Worm (Caenorhabditis elegans) whole organism, L1 larva: ENCODE results near the gene abcf-2.

Experiments
- C16A3.4 ChIP-seq: fragments of 150-350 bp; optimal IDR thresholded peaks from 2 replicates; lab custom pipeline; 2014; ENCODE audit warnings: missing biosample characterization, missing genetic modification characterization
- F16B12.6 ChIP-seq: fragments of 150-350 bp; optimal IDR thresholded peaks from 2 replicates; lab custom pipeline; 2014; ENCODE audit warnings: missing biosample characterization, missing genetic modification characterization
- Y116A8C.19 ChIP-seq: sonication (generic microtip); optimal IDR thresholded peaks from 2 replicates; lab custom pipeline; 2016; ENCODE audit warnings: missing compliant biosample characterization, missing genetic modification characterization, borderline replicate concordance
- blmp-1 ChIP-seq: fragments of 150-350 bp; optimal IDR thresholded peaks from 2 replicates; lab custom pipeline; 2014; ENCODE audit warnings: missing biosample characterization, missing genetic modification characterization
- ceh-82 ChIP-seq, 3 experiments: fragments of 150-350 bp in 1 of 3; sonication (generic microtip) in 2 of 3; optimal IDR thresholded peaks; 2 replicates each; lab custom pipeline; 2014 to 2017; ENCODE audit warnings: missing biosample characterization in 3 of 3, missing genetic modification characterization in 3 of 3
- ces-1 ChIP-seq: fragments of 150-350 bp; optimal IDR thresholded peaks from 2 replicates; lab custom pipeline; 2014; ENCODE audit warnings: missing biosample characterization, missing genetic modification reagents, missing genetic modification characterization
- dpl-1 ChIP-seq, 3 experiments: fragments of 150-350 bp in 2 of 3; sonication (generic microtip) in 1 of 3; optimal IDR thresholded peaks; 2 replicates each; lab custom pipeline; 2014 to 2017; ENCODE audit warnings: missing biosample characterization in 3 of 3, missing genetic modification characterization in 3 of 3, missing genetic modification reagents in 3 of 3
- dsc-1 ChIP-seq: sonication (generic microtip); optimal IDR thresholded peaks from 2 replicates; lab custom pipeline; 2016; ENCODE audit warnings: mild to moderate bottlenecking, missing genetic modification characterization, missing compliant biosample characterization
- efl-1 ChIP-seq, 4 experiments: fragments of 150-350 bp; optimal IDR thresholded peaks in 3 of 4; peaks in 1 of 4; 1 replicate in 1 of 4; 2 replicates in 3 of 4; lab custom pipeline; 2014; ENCODE audit warnings: missing biosample characterization in 2 of 4, missing genetic modification characterization in 2 of 4, missing genetic modification reagents in 2 of 4
- egl-13 ChIP-seq: sonication (generic microtip); optimal IDR thresholded peaks from 2 replicates; lab custom pipeline; 2016; ENCODE audit warnings: missing genotype, missing genetic modification reagents, missing genetic modification characterization, missing compliant biosample characterization
- egl-27 ChIP-seq, 2 experiments: fragments of 150-350 bp in 1 of 2; sonication (generic microtip); optimal IDR thresholded peaks; 3 replicates each; lab custom pipeline; 2017 to 2018; ENCODE audit warnings: missing biosample characterization in 2 of 2, missing genetic modification characterization in 2 of 2, missing genetic modification reagents in 2 of 2
- elt-2 ChIP-seq: sonication (generic microtip); optimal IDR thresholded peaks from 2 replicates; lab custom pipeline; 2016; ENCODE audit warnings: missing genetic modification characterization, mild to moderate bottlenecking, inconsistent platforms, missing compliant biosample characterization, missing genetic modification reagents
- fkh-4 ChIP-seq: sonication (generic microtip); optimal IDR thresholded peaks from 2 replicates; lab custom pipeline; 2016; ENCODE audit warnings: missing compliant biosample characterization, missing genetic modification characterization, borderline replicate concordance
- irx-1 ChIP-seq: sonication (generic microtip); optimal IDR thresholded peaks from 2 replicates; lab custom pipeline; 2016; ENCODE audit warnings: missing genetic modification characterization, missing compliant biosample characterization
- jun-1 ChIP-seq: fragments of 150-350 bp; optimal IDR thresholded peaks from 2 replicates; lab custom pipeline; 2014; ENCODE audit warnings: missing biosample characterization, missing genetic modification reagents, missing genetic modification characterization
- lin-13 ChIP-seq: fragments of 150-350 bp; optimal IDR thresholded peaks from 2 replicates; lab custom pipeline; 2014; ENCODE audit warnings: missing biosample characterization, missing genetic modification reagents, missing genetic modification characterization
- lin-35 ChIP-seq, 2 experiments: fragments of 150-350 bp; optimal IDR thresholded peaks; 2 replicates each; lab custom pipeline; 2014; ENCODE audit warnings: missing biosample characterization in 2 of 2, missing genetic modification characterization in 2 of 2, missing genetic modification reagents in 2 of 2
- lin-39 ChIP-seq: fragments of 150-350 bp; optimal IDR thresholded peaks from 2 replicates; lab custom pipeline; 2014; ENCODE audit warnings: missing biosample characterization, missing genetic modification reagents, missing genetic modification characterization
- lir-3 ChIP-seq: sonication (generic microtip); optimal IDR thresholded peaks from 2 replicates; lab custom pipeline; 2016; ENCODE audit warnings: mild to moderate bottlenecking, missing genetic modification characterization, moderate library complexity, missing compliant biosample characterization; ENCODE audit not compliant: poor library complexity
- lsy-2 ChIP-seq, 2 experiments: fragments of 150-350 bp; optimal IDR thresholded peaks; 2 replicates each; lab custom pipeline; 2014; ENCODE audit warnings: missing biosample characterization in 2 of 2, missing genetic modification characterization in 2 of 2
- mab-9 ChIP-seq: fragments of 200-800 bp; sonication (Bioruptor generic); IDR thresholded peaks from 2 replicates; pipeline ENCODE4 v1.3.6; 2022; ENCODE audit warnings: missing genetic modification reagents, missing genetic modification characterization, missing compliant biosample characterization
- mdl-1 ChIP-seq, 2 experiments: fragments of 150-350 bp; optimal IDR thresholded peaks; 2 replicates each; lab custom pipeline; 2014 to 2017; ENCODE audit warnings: missing biosample characterization in 2 of 2, missing genetic modification characterization in 2 of 2, inconsistent platforms in 1 of 2
- mep-1 ChIP-seq: fragments of 150-350 bp; optimal IDR thresholded peaks from 2 replicates; lab custom pipeline; 2014; ENCODE audit warnings: missing biosample characterization, missing genetic modification characterization
- nhr-11 ChIP-seq: fragments of 150-350 bp; optimal IDR thresholded peaks from 2 replicates; lab custom pipeline; 2014; ENCODE audit warnings: missing biosample characterization, missing genetic modification characterization
- nhr-20 ChIP-seq: sonication (generic microtip); optimal IDR thresholded peaks from 2 replicates; lab custom pipeline; 2016; ENCODE audit warnings: mild to moderate bottlenecking, missing genetic modification characterization, missing compliant biosample characterization
- nhr-28 ChIP-seq: fragments of 150-350 bp; optimal IDR thresholded peaks from 2 replicates; lab custom pipeline; 2014; ENCODE audit warnings: missing biosample characterization, missing genetic modification characterization
- nhr-47 ChIP-seq: sonication (generic microtip); optimal IDR thresholded peaks from 2 replicates; lab custom pipeline; 2016; ENCODE audit warnings: mild to moderate bottlenecking, missing genetic modification characterization, moderate library complexity, missing compliant biosample characterization
- nhr-71 ChIP-seq: sonication (generic microtip); optimal IDR thresholded peaks from 2 replicates; lab custom pipeline; 2016; ENCODE audit warnings: mild to moderate bottlenecking, missing genetic modification characterization, moderate library complexity, missing compliant biosample characterization
- nhr-77 ChIP-seq: fragments of 150-350 bp; optimal IDR thresholded peaks from 2 replicates; lab custom pipeline; 2014; ENCODE audit warnings: missing biosample characterization, missing genetic modification characterization
- nhr-85 ChIP-seq: sonication (generic microtip); peaks from one replicate; lab custom pipeline; 2016; ENCODE audit warnings: missing genetic modification characterization, inconsistent platforms, missing compliant biosample characterization
- nhr-90 ChIP-seq: sonication (generic microtip); optimal IDR thresholded peaks from 2 replicates; lab custom pipeline; 2016; ENCODE audit warnings: mild to moderate bottlenecking, missing genetic modification characterization, missing compliant biosample characterization; ENCODE audit not compliant: poor library complexity
- pqm-1 ChIP-seq: sonication (generic microtip); optimal IDR thresholded peaks from 3 replicates; lab custom pipeline; 2017; ENCODE audit warnings: missing biosample characterization, missing genetic modification characterization
- snu-23 ChIP-seq: sonication (generic microtip); optimal IDR thresholded peaks from 2 replicates; lab custom pipeline; 2016; ENCODE audit warnings: missing genetic modification characterization, missing compliant biosample characterization
- sox-4 ChIP-seq: sonication (generic microtip); optimal IDR thresholded peaks from 2 replicates; lab custom pipeline; 2016; ENCODE audit warnings: missing genetic modification characterization, missing compliant biosample characterization
- swsn-7 ChIP-seq: sonication (generic microtip); optimal IDR thresholded peaks from 2 replicates; lab custom pipeline; 2016; ENCODE audit warnings: missing genetic modification characterization, missing compliant biosample characterization
- xbp-1 ChIP-seq: sonication (generic microtip); optimal IDR thresholded peaks from 2 replicates; lab custom pipeline; 2016; ENCODE audit warnings: missing genetic modification characterization, missing compliant biosample characterization
- ztf-4 ChIP-seq: fragments of 150-350 bp; optimal IDR thresholded peaks from 2 replicates; lab custom pipeline; 2014; ENCODE audit warnings: missing biosample characterization, missing genetic modification characterization

abcf-2 gene

ce11 chrIII:13429668-13430067 is 32.4 kb downstream of the abcf-2 start, which contains the start of gene bli-5:
bli-5 (minus strand) TSS chrIII:13429768.
- TF ChIP-seq ces-1 (GFP tag; lab: Kevin White, UChicago) = no peak
- no peak for TF ChIP-seq elt-2 (tag; lab: Kevin White, UChicago)
- no peak for TF ChIP-seq nhr-11
- TF ChIP-seq nhr-20 (tag; lab: Kevin White, UChicago) = no peak
- TF ChIP-seq lir-3 (tag; lab: Kevin White, UChicago) = no peak
- no peak for TF ChIP-seq lin-35 (GFP tag; optimal IDR thresholded peaks at IDR 0.05; lab: Kevin White, UChicago)
- no peak for TF ChIP-seq xbp-1
- TF ChIP-seq nhr-77 (tag; lab: Kevin White, UChicago) = no peak
- TF ChIP-seq dsc-1 (tag; lab: Kevin White, UChicago) = no peak
- TF ChIP-seq, all 84 proteins: peak for 0

- no peak for TF ChIP-seq nhr-28 (tag; lab: Kevin White, UChicago)
- TF ChIP-seq egl-13 (tag; lab: Kevin White, UChicago) = no peak
- no peak for TF ChIP-seq nhr-20 (tag; lab: Kevin White, UChicago)
- no peak for TF ChIP-seq C16A3.4 (tag; lab: Kevin White, UChicago)
- no peak for TF ChIP-seq ceh-82 (tag; optimal IDR thresholded peaks at IDR 0.05; lab: Kevin White, UChicago)
- no peak for TF ChIP-seq mab-9 (GFP tag; lab: Robert Waterston, UW)
- no peak for TF ChIP-seq nhr-85
- no peak for TF ChIP-seq jun-1 (tag; lab: Kevin White, UChicago)
- no peak for TF ChIP-seq ces-1 (GFP tag; lab: Kevin White, UChicago)
- TF ChIP-seq ztf-4 (tag; lab: Kevin White, UChicago) = no peak
- no peak for TF ChIP-seq elt-2 (tag; lab: Kevin White, UChicago)
- TF ChIP-seq lin-39 (tag; lab: Kevin White, UChicago) = no peak
- no peak for TF ChIP-seq dpl-1 (GFP tag; optimal IDR thresholded peaks at IDR 0.05; lab: Kevin White, UChicago)
- TF ChIP-seq fkh-4 (tag; lab: Kevin White, UChicago) = no peak
Measured at ce11 chrIII:13427817-13428216, 34.2 kb downstream of the abcf-2 start.

DNA sequence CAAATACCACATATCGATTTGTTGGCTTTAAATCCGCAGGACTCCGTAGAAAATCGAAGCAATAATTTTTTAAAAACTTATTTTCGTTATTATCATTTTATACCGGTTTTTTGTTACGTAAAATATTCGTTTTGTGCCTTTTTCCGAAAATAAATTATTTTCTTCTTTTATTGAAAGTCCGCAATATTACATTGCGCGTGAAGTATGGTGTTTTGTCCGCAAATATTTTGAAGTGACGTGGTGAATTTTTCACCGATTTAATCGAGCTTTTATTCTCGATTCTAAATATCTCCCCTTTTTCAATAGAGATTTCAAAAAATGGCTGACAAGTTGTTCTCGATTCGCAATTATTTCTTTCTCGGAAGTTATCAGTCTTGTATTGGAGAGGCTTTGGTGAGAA is 36.0 kb downstream of the abcf-2 start, which contains the start of gene cope-1:
TSS of gene cope-1 (plus strand) at position 229 of the 400 bp plus-strand sequence.
- TF ChIP-seq mdl-1 (tag; optimal IDR thresholded peaks at IDR 0.05; lab: Kevin White, UChicago) = no peak
- TF ChIP-seq snu-23 = peak; percentile 44
- TF ChIP-seq sox-4 (tag; lab: Kevin White, UChicago) = no peak
- TF ChIP-seq lin-13 (GFP tag; lab: Kevin White, UChicago) = no peak
- TF ChIP-seq C16A3.4 (tag; lab: Kevin White, UChicago) = no peak
- TF ChIP-seq xbp-1 = peak; percentile 20
- peak; percentile 81 for TF ChIP-seq F16B12.6 (tag; lab: Kevin White, UChicago)
- TF ChIP-seq nhr-90 (tag; lab: Kevin White, UChicago) = no peak
- TF ChIP-seq nhr-47 (tag; lab: Kevin White, UChicago) = peak; percentile 43
- TF ChIP-seq mab-9 (GFP tag; lab: Robert Waterston, UW) = no peak
- TF ChIP-seq dpl-1 (GFP tag; optimal IDR thresholded peaks at IDR 0.05; lab: Kevin White, UChicago) = peak; percentile 27 to 61 (median 53)
- TF ChIP-seq ceh-82 (tag; optimal IDR thresholded peaks at IDR 0.05; lab: Kevin White, UChicago) = peak in 1 of 3 experiments; percentile 14
- peak; percentile 47 for TF ChIP-seq blmp-1
- no peak for TF ChIP-seq irx-1 (tag; lab: Kevin White, UChicago)
- TF ChIP-seq efl-1 (optimal IDR thresholded peaks at IDR 0.05; lab: Kevin White, UChicago) = peak; percentile 27 to 54
- peak; percentile 61 to 92 for TF ChIP-seq efl-1 (GFP tag; optimal IDR thresholded peaks at IDR 0.05 in 1 of 2; lab: Kevin White, UChicago)
- TF ChIP-seq nhr-71 = peak; percentile 30
- TF ChIP-seq lin-35 (GFP tag; optimal IDR thresholded peaks at IDR 0.05; lab: Kevin White, UChicago) = peak; percentile 49 to 55
- TF ChIP-seq Y116A8C.19 (tag; lab: Kevin White, UChicago) = no peak
- peak; percentile 32 for TF ChIP-seq mep-1 (tag; lab: Kevin White, UChicago)
- TF ChIP-seq swsn-7 (tag; lab: Kevin White, UChicago) = peak; percentile 11
- no peak for TF ChIP-seq egl-27 (tag; optimal IDR thresholded peaks at IDR 0.05; lab: Kevin White, UChicago)
- peak; percentile 22 to 69 for TF ChIP-seq lsy-2 (tag; optimal IDR thresholded peaks at IDR 0.05; lab: Kevin White, UChicago)
- TF ChIP-seq pqm-1 (tag; lab: Kevin White, UChicago) = no peak
- TF ChIP-seq, all 84 proteins: peak for 13
